Fruit fly (Drosophila melanogaster): ENCODE data around the gene CG43074.

CG43074 gene

DNA sequence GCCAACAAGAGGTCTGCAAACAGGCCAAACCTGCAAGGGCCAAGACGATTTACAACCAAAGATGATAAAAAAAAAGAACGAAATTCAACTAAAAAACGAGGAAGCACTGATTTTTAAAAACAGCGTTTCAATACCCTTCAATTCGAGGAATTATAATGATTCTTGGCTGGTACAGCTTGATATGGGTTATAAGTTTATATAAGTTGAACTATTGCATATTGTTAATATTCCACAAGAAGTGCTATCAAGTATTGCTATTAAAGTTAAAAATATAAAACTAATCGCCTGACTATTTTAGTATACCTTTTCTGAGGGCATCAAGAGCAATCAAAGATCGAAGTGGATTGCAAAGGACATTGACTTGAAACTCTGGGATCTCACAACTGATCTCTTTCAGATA, 29.6 kb upstream of the CG43074 start:
- peak; percentile 81 for TF ChIP-seq CG31627 (GFP tag; optimal IDR thresholded peaks at IDR 0.05)
- peak; percentile 94 for TF ChIP-seq svp (GFP tag)
- TF ChIP-seq CG1621 (tag; optimal IDR thresholded peaks at IDR 0.05) = peak; percentile 69
- TF ChIP-seq OdsH (GFP tag; optimal IDR thresholded peaks at IDR 0.05) = peak; percentile 59
- TF ChIP-seq acj6 (GFP tag; optimal IDR thresholded peaks at IDR 0.05) = peak; percentile 66
- peak; percentile 83 for TF ChIP-seq Smox (GFP tag; optimal IDR thresholded peaks at IDR 0.05)
- peak; percentile 73 for TF ChIP-seq Ets96B (tag; optimal IDR thresholded peaks at IDR 0.05)
- peak; percentile 70 for TF ChIP-seq spab (GFP tag; optimal IDR thresholded peaks at IDR 0.05)
- TF ChIP-seq CG8632 (GFP tag; optimal IDR thresholded peaks at IDR 0.05) = peak; percentile 51
- no peak for TF ChIP-seq Hr4 (GFP tag; optimal IDR thresholded peaks at IDR 0.05)
- TF ChIP-seq Eip93F (GFP tag; optimal IDR thresholded peaks at IDR 0.05) = peak; percentile 81
- TF ChIP-seq CG6792 (GFP tag; optimal IDR thresholded peaks at IDR 0.05) = peak; percentile 77
- TF ChIP-seq CG6808 (GFP tag; optimal IDR thresholded peaks at IDR 0.05) = peak; percentile 68
- peak; percentile 74 for TF ChIP-seq dsx (GFP tag; optimal IDR thresholded peaks at IDR 0.05; ENCODE audit: poor library complexity, severe bottlenecking)
- peak; percentile 86 for TF ChIP-seq lz (GFP tag; optimal IDR thresholded peaks at IDR 0.05)
- TF ChIP-seq CG8319 (GFP tag; optimal IDR thresholded peaks at IDR 0.05) = peak; percentile 27
- peak; percentile 68 for TF ChIP-seq CG3032 (tag; optimal IDR thresholded peaks at IDR 0.05)
- peak; percentile 75 for TF ChIP-seq Eip75B (GFP tag; optimal IDR thresholded peaks at IDR 0.05)
- TF ChIP-seq pdm3 (GFP tag; optimal IDR thresholded peaks at IDR 0.05) = peak; percentile 63
- TF ChIP-seq Sox102F (GFP tag; optimal IDR thresholded peaks at IDR 0.05) = peak; percentile 84
- no peak for TF ChIP-seq CG11294 (GFP tag; IDR thresholded peaks at IDR 0.05)
- 0 out of 2 replicates have a peak, but pooled peaks have one; percentile 19 for TF ChIP-seq CG15336 (GFP tag; IDR thresholded peaks at IDR 0.05)
- TF ChIP-seq Eip78C (GFP tag) = peak; percentile 91
- no peak for TF ChIP-seq CG9139 (GFP tag; optimal IDR thresholded peaks at IDR 0.05)
- peak; percentile 8 to 12 for TF ChIP-seq salr (GFP tag; optimal IDR thresholded peaks at IDR 0.05)
- TF ChIP-seq achi (GFP tag; optimal IDR thresholded peaks at IDR 0.05) = peak; percentile 49
- TF ChIP-seq CG10631 (GFP tag; optimal IDR thresholded peaks at IDR 0.05) = peak; percentile 67
- peak; percentile 60 for TF ChIP-seq CG3919 (GFP tag; optimal IDR thresholded peaks at IDR 0.05)
- TF ChIP-seq Sox15 (GFP tag; optimal IDR thresholded peaks at IDR 0.05) = peak; percentile 40
- peak; percentile 42 to 51 for TF ChIP-seq ss (GFP tag; optimal IDR thresholded peaks at IDR 0.05)
- peak; percentile 64 for TF ChIP-seq CG10669 (GFP tag; optimal IDR thresholded peaks at IDR 0.05)
- TF ChIP-seq CG32006 (GFP tag; optimal IDR thresholded peaks at IDR 0.05) = no peak
- peak; percentile 81 for TF ChIP-seq vri (GFP tag; optimal IDR thresholded peaks at IDR 0.05)
- peak; percentile 85 for TF ChIP-seq Hr39 (GFP tag; optimal IDR thresholded peaks at IDR 0.05)
- TF ChIP-seq cyc (GFP tag; optimal IDR thresholded peaks at IDR 0.05) = peak; percentile 81
- TF ChIP-seq CG7368 (GFP tag; optimal IDR thresholded peaks at IDR 0.05) = no peak
- TF ChIP-seq CG6854 (GFP tag; optimal IDR thresholded peaks at IDR 0.05) = peak; percentile 68
- TF ChIP-seq CG34406 (GFP tag; optimal IDR thresholded peaks at IDR 0.05) = peak; percentile 61
- peak; percentile 87 for TF ChIP-seq topi (GFP tag; optimal IDR thresholded peaks at IDR 0.05)
- TF ChIP-seq CG16779 (tag; optimal IDR thresholded peaks at IDR 0.05) = no peak
- TF ChIP-seq fd59A (GFP tag; optimal IDR thresholded peaks at IDR 0.05) = peak; percentile 53
- TF ChIP-seq Sox14 (GFP tag; optimal IDR thresholded peaks at IDR 0.05) = peak; percentile 77
- no peak for TF ChIP-seq eg (GFP tag; IDR thresholded peaks at IDR 0.05)
- TF ChIP-seq esn (GFP tag; optimal IDR thresholded peaks at IDR 0.05) = peak; percentile 89
- TF ChIP-seq CG8119 (GFP tag; IDR thresholded peaks at IDR 0.05) = no peak
- TF ChIP-seq Ets21C (GFP tag; optimal IDR thresholded peaks at IDR 0.05) = peak; percentile 80
- peak; percentile 89 for TF ChIP-seq Met (GFP tag; optimal IDR thresholded peaks at IDR 0.05)
- peak; percentile 27 for TF ChIP-seq net (GFP tag; optimal IDR thresholded peaks at IDR 0.05)
- peak; percentile 57 for TF ChIP-seq Blimp-1 (GFP tag; optimal IDR thresholded peaks at IDR 0.05)
- no peak for TF ChIP-seq Hr38 (GFP tag; optimal IDR thresholded peaks at IDR 0.05)
- peak; percentile 80 for TF ChIP-seq CG6163 (GFP tag; IDR thresholded peaks at IDR 0.05)
- TF ChIP-seq fd85E (GFP tag; optimal IDR thresholded peaks at IDR 0.05) = no peak
- peak; percentile 53 for TF ChIP-seq CG11902 (GFP tag; optimal IDR thresholded peaks at IDR 0.05)
